Worm (Caenorhabditis elegans): ENCODE results near the gene W02B12.11.

DNA sequence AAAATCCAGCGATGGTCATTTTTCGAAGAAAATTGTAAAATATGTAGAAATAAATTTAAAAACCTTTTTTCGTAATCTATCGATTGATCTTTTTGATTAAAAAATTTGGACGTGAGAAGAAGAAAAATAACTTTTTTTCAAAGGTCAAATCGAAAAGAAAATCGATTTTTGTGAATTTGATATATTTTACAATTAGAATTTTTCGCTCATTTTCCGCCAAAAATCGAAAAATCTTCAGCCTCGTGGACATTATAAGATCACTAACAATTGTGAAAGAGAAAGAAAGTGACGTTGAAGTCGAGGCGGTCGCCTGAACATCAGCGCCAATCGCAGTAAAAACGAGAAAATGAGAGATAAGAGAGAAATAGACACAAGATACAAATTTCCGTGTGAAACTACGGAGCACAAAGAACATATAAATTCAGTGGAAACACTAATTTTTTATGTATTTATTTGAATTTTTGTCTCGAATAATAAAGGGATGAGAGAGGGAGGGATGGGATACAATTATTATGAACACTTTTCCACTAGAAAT lies 4.0 kb upstream of the W02B12.11 start, which contains the start of gene cisd-1:
- TF ChIP-seq dpl-1 (GFP tag; optimal IDR thresholded peaks at IDR 0.05) (no peak), F37B4.10 (GFP tag; IDR thresholded peaks at IDR 0.05) (no peak), Y67H2A.10 (GFP tag; conservative IDR thresholded peaks at IDR 0.05) (no peak), pha-4 (tag; optimal IDR thresholded peaks at IDR 0.05) (no peak)
